Worm (Caenorhabditis elegans): ENCODE results near the gene F19G12.9.

DNA sequence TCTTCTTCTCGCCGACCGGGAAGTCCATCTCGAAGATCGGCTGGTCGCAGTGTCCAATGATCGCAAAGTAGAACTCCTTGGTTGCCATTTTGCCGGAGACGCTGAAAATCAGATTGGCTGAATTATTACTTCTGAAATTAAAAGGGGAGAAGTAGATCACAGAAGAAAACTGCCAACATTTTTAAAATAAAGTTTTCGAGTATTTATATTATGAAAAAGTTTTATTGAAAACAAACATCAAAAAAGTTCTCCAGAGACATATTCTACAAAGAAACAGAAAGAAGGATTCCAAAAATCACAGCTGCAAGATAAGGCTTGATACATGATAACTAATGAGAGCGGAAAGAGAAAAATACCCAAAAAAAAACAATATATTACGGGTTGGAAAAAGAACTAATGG lies 21.1 kb downstream of the F19G12.9 start, which contains the start of gene sedl-1:
- TF ChIP-seq ama-1 (optimal IDR thresholded peaks at IDR 0.05) (no peak), pes-1 (GFP tag; IDR thresholded peaks at IDR 0.05) (no peak), sea-1 (GFP tag; conservative IDR thresholded peaks at IDR 0.05) (no peak), ets-7 (tag; optimal IDR thresholded peaks at IDR 0.05) (no peak), tbx-11 (GFP tag; IDR thresholded peaks at IDR 0.05) (no peak), flt-1 (GFP tag; IDR thresholded peaks at IDR 0.05) (no peak), F13C5.2 (tag; optimal IDR thresholded peaks at IDR 0.05) (no peak), B0310.2 (tag; optimal IDR thresholded peaks at IDR 0.05) (no peak), ceh-13 (GFP tag; optimal IDR thresholded peaks at IDR 0.05) (no peak), hmg-4 (GFP tag; optimal IDR thresholded peaks at IDR 0.05) (no peak), hnd-1 (tag; optimal IDR thresholded peaks at IDR 0.05) (no peak), scrt-1 (GFP tag; IDR thresholded peaks at IDR 0.05) (no peak), hmbx-1 (tag; optimal IDR thresholded peaks at IDR 0.05) (no peak)

Data from whole organism, early embryonic.